Worm (Caenorhabditis elegans): ENCODE results near the gene T13F3.4.

- TF ChIP-seq W03F9.2 (tag; optimal IDR thresholded peaks at IDR 0.05): no peak
- no peak for TF ChIP-seq him-1 (tag; optimal IDR thresholded peaks at IDR 0.05)
Observed at ce11 chrV:16253687-16254086, 12.7 kb downstream of the T13F3.4 start, which contains the start of gene gcy-20.
